Worm (Caenorhabditis elegans): ENCODE results near the gene flp-7.

The flp-7 gene

DNA sequence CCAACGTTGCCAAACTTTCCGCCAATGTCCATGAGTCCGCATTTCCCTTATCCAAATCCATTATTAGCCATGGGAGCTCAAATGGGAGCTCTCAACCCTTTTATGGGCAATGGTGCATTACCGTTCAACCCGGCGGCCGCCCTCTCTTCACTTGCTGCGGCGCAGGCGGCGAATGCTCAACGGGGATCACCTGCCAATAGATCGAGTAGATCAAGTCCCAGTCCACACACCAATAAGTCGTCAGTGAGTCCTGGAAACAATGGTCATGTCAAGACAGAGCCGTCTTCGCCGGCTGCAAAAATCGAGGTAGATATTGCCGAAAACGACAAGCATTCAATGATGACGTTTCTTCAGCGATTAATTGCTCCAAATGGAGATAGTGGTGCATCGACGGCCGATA is 13.5 kb upstream of the flp-7 start:
- TF ChIP-seq F13C5.2 (tag; optimal IDR thresholded peaks at IDR 0.05) (no peak), pes-1 (GFP tag; IDR thresholded peaks at IDR 0.05) (no peak), tra-4 (tag; optimal IDR thresholded peaks at IDR 0.05) (no peak), sea-1 (GFP tag; conservative IDR thresholded peaks at IDR 0.05) (no peak), flt-1 (GFP tag; IDR thresholded peaks at IDR 0.05) (no peak), tbx-37 (GFP tag; conservative IDR thresholded peaks at IDR 0.05) (no peak), tbx-11 (GFP tag; IDR thresholded peaks at IDR 0.05) (no peak), ceh-36 (tag; optimal IDR thresholded peaks at IDR 0.05) (no peak), ets-7 (tag; optimal IDR thresholded peaks at IDR 0.05) (no peak), aly-1 (tag; optimal IDR thresholded peaks at IDR 0.05) (no peak), hmbx-1 (tag; optimal IDR thresholded peaks at IDR 0.05) (no peak), hnd-1 (tag; optimal IDR thresholded peaks at IDR 0.05) (no peak), B0310.2 (tag; optimal IDR thresholded peaks at IDR 0.05) (no peak), hmg-4 (GFP tag; optimal IDR thresholded peaks at IDR 0.05) (no peak), ama-1 (optimal IDR thresholded peaks at IDR 0.05) (no peak), scrt-1 (GFP tag; IDR thresholded peaks at IDR 0.05) (no peak), ceh-13 (GFP tag; optimal IDR thresholded peaks at IDR 0.05) (no peak)

DNA sequence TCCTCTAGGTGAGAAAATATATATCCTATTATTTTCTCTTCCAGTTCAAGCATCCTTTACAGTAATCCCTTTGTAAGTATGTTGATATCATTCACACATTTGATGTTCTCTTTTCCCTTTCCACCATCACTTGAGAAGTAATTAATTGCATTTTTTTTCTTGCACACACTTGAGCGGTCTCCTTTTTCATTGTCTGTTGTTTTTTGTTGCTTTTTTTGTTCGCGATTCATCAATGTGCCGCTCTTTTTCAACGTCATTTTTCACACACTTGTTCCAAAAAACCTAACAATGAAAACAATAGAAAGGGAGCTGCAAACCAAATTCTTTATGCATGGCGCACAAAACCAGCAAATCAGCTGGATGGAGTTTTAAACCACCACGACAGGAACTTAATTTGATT is 10.1 kb upstream of the flp-7 start, which contains the start of gene F49E10.4:
TSS of gene F49E10.4 (plus strand) at position 301 of the 400 bp plus-strand sequence.
- TF ChIP-seq scrt-1 (GFP tag; IDR thresholded peaks at IDR 0.05) (no peak), ceh-13 (GFP tag; optimal IDR thresholded peaks at IDR 0.05) (no peak), sea-1 (GFP tag; conservative IDR thresholded peaks at IDR 0.05) (no peak), aly-1 (tag; optimal IDR thresholded peaks at IDR 0.05) (no peak), hmg-4 (GFP tag; optimal IDR thresholded peaks at IDR 0.05) (no peak), tra-4 (tag; optimal IDR thresholded peaks at IDR 0.05) (no peak), pes-1 (GFP tag; IDR thresholded peaks at IDR 0.05) (no peak), flt-1 (GFP tag; IDR thresholded peaks at IDR 0.05) (no peak), ets-7 (tag; optimal IDR thresholded peaks at IDR 0.05) (no peak), ama-1 (optimal IDR thresholded peaks at IDR 0.05) (no peak), B0310.2 (tag; optimal IDR thresholded peaks at IDR 0.05) (no peak), tbx-11 (GFP tag; IDR thresholded peaks at IDR 0.05) (no peak), hnd-1 (tag; optimal IDR thresholded peaks at IDR 0.05) (no peak), tbx-37 (GFP tag; conservative IDR thresholded peaks at IDR 0.05) (no peak), ceh-36 (tag; optimal IDR thresholded peaks at IDR 0.05) (no peak), hmbx-1 (tag; optimal IDR thresholded peaks at IDR 0.05) (no peak)

DNA sequence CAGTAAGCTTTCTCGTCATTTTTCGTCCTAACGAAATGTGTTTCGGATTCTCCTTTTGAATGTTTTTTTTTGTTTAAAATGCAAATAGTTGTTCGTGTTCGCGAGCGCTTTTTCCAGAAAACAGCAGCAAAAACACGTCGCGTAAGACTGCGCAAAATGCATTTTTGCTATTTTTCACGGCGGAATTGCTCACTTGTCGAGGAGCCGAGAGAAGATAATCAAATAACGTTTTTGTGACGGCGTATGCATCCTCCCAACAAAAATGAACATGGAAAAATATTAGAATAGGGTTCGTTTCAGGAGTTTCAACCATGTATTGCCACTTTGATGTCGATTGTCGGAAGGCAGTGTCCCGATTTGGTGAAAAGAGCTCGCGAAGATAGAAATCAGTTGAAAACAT is 8.6 kb upstream of the flp-7 start:
- TF ChIP-seq F13C5.2 (tag; optimal IDR thresholded peaks at IDR 0.05) (no peak), pes-1 (GFP tag; IDR thresholded peaks at IDR 0.05) (no peak), tbx-11 (GFP tag; IDR thresholded peaks at IDR 0.05) (no peak), flt-1 (GFP tag; IDR thresholded peaks at IDR 0.05) (no peak), aly-1 (tag; optimal IDR thresholded peaks at IDR 0.05) (no peak), tbx-37 (GFP tag; conservative IDR thresholded peaks at IDR 0.05) (no peak), tra-4 (tag; optimal IDR thresholded peaks at IDR 0.05) (no peak), B0310.2 (tag; optimal IDR thresholded peaks at IDR 0.05) (no peak), ceh-36 (tag; optimal IDR thresholded peaks at IDR 0.05) (no peak), ets-7 (tag; optimal IDR thresholded peaks at IDR 0.05) (no peak), sea-1 (GFP tag; conservative IDR thresholded peaks at IDR 0.05) (no peak), hnd-1 (tag; optimal IDR thresholded peaks at IDR 0.05) (no peak), ceh-13 (GFP tag; optimal IDR thresholded peaks at IDR 0.05) (no peak), hmg-4 (GFP tag; optimal IDR thresholded peaks at IDR 0.05) (no peak), ama-1 (optimal IDR thresholded peaks at IDR 0.05) (no peak), scrt-1 (GFP tag; IDR thresholded peaks at IDR 0.05) (no peak), hmbx-1 (tag; optimal IDR thresholded peaks at IDR 0.05) (no peak)

DNA sequence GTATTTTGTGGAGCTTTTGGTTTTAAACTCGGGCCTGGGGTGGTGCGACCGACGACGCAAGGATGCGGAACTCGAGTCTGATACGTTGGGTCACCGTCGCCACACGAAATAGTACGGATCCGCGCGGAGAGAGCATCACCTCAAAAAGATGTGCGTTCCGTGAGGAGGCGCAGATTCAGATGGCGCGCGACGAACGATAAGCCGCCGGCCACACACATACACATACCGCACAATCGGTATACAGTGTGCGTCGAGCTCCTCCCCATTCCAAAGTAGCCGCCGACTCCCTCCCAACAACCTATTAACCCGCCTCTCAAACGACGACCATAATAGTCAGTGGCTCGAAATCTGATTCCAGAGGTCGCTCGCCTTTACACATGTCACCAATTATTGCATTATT is 4.4 kb downstream of the flp-7 start, which contains the start of gene F49E10.2:
TSS of gene F49E10.2 (plus strand) at position 301 of the 400 bp plus-strand sequence.
- TF ChIP-seq ceh-36 (tag; optimal IDR thresholded peaks at IDR 0.05) (no peak), ets-7 (tag; optimal IDR thresholded peaks at IDR 0.05) (no peak), ceh-13 (GFP tag; optimal IDR thresholded peaks at IDR 0.05) (no peak), tra-4 (tag; optimal IDR thresholded peaks at IDR 0.05) (no peak), tbx-37 (GFP tag; conservative IDR thresholded peaks at IDR 0.05) (no peak), ama-1 (optimal IDR thresholded peaks at IDR 0.05) (no peak), pes-1 (GFP tag; IDR thresholded peaks at IDR 0.05) (no peak), scrt-1 (GFP tag; IDR thresholded peaks at IDR 0.05) (no peak), F13C5.2 (tag; optimal IDR thresholded peaks at IDR 0.05) (no peak), B0310.2 (tag; optimal IDR thresholded peaks at IDR 0.05) (no peak), tbx-11 (GFP tag; IDR thresholded peaks at IDR 0.05) (no peak), flt-1 (GFP tag; IDR thresholded peaks at IDR 0.05) (no peak)

DNA sequence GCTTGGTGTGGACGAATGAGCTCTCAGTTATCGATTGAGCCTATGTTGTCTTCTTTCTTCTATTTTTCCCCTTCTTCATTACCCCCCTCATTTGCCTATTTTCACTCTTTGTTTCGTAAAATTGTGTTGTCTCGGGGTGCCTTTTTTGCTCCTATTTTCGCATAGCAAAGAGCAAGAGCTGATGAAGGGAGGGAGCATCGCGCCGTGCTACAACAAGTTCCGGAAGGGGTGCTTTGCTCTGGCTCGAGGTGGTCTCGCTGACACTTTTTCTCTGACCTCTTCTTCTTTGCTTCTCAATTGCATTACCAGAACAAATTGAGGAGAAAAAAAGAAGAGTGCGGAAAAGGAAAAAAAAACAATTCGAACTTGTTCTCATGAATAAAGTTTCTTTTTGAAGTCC is 10.3 kb downstream of the flp-7 start:
- no peak for TF ChIP-seq F13C5.2 (tag; optimal IDR thresholded peaks at IDR 0.05)
- no peak for TF ChIP-seq flt-1 (GFP tag; IDR thresholded peaks at IDR 0.05)
- TF ChIP-seq ets-7 (tag; optimal IDR thresholded peaks at IDR 0.05), result no peak
- TF ChIP-seq ama-1 (optimal IDR thresholded peaks at IDR 0.05), result no peak
- no peak for TF ChIP-seq hmbx-1 (tag; optimal IDR thresholded peaks at IDR 0.05)
- no peak for TF ChIP-seq aly-1 (tag; optimal IDR thresholded peaks at IDR 0.05)
- no peak for TF ChIP-seq ceh-13 (GFP tag; optimal IDR thresholded peaks at IDR 0.05)
- no peak for TF ChIP-seq hmg-4 (GFP tag; optimal IDR thresholded peaks at IDR 0.05)

DNA sequence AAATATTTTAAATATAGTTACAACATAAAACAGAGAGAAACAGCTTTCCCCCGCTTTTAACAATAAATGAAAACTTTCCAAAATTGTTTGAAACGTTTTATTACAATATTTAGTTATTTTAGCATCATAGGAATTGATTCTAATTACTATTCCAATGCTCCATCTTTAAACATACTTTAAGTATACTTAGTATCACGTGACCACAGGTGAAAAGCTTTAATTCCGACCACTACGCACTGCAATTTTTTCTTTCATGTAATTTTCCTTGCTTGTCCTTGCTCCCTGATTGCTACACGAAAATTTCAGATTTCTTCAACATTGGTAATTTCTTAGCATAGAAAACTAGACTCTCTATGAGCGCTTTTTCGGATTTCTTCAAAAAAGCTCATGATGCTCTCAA is 11.4 kb downstream of the flp-7 start, which contains the start of gene tbc-16:
TSS of gene tbc-16 (plus strand) at position 301 of the 400 bp plus-strand sequence.
- TF ChIP-seq hnd-1 (tag; optimal IDR thresholded peaks at IDR 0.05) (no peak), hmg-4 (GFP tag; optimal IDR thresholded peaks at IDR 0.05) (no peak), B0310.2 (tag; optimal IDR thresholded peaks at IDR 0.05) (no peak), scrt-1 (GFP tag; IDR thresholded peaks at IDR 0.05) (no peak), ceh-36 (tag; optimal IDR thresholded peaks at IDR 0.05) (no peak), ama-1 (optimal IDR thresholded peaks at IDR 0.05) (no peak)

DNA sequence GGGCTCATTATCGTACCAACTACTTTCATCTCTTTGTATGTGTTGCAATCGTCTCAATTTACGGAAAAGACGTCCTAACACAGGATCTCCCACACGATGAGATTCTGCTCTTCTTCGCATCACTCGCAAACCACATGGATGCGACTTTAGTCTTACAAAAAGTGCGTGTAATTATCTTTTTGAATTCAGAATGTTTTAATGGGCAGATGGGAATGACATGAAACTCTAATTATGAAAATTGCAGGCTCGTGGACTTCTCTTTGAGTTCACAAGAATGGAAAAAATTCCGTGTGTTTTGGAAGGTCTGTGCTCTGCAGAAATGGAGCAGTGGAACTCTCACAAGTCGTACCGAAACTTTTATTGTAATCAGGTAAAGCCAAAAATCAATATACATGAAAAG is 15.8 kb downstream of the flp-7 start:
- TF ChIP-seq sea-1 (GFP tag; conservative IDR thresholded peaks at IDR 0.05) (no peak), ets-7 (tag; optimal IDR thresholded peaks at IDR 0.05) (no peak), hmbx-1 (tag; optimal IDR thresholded peaks at IDR 0.05) (no peak), hmg-4 (GFP tag; optimal IDR thresholded peaks at IDR 0.05) (no peak), B0310.2 (tag; optimal IDR thresholded peaks at IDR 0.05) (no peak), ama-1 (optimal IDR thresholded peaks at IDR 0.05) (no peak), scrt-1 (GFP tag; IDR thresholded peaks at IDR 0.05) (no peak), ceh-13 (GFP tag; optimal IDR thresholded peaks at IDR 0.05) (no peak), hnd-1 (tag; optimal IDR thresholded peaks at IDR 0.05) (no peak), F13C5.2 (tag; optimal IDR thresholded peaks at IDR 0.05) (no peak), pes-1 (GFP tag; IDR thresholded peaks at IDR 0.05) (no peak), aly-1 (tag; optimal IDR thresholded peaks at IDR 0.05) (no peak), tbx-11 (GFP tag; IDR thresholded peaks at IDR 0.05) (no peak), tra-4 (tag; optimal IDR thresholded peaks at IDR 0.05) (no peak), tbx-37 (GFP tag; conservative IDR thresholded peaks at IDR 0.05) (no peak)

Data from whole organism, early embryonic.